Fruit fly (Drosophila melanogaster): ENCODE results near the gene GatC.

dm6 chr2L:13813156-13813555 is 19.7 kb downstream of the GatC start, which contains the start of gene CG16888:
- TF ChIP-seq pan (optimal IDR thresholded peaks at IDR 0.05), result no peak
- no peak for TF ChIP-seq Sp1 (GFP tag; optimal IDR thresholded peaks at IDR 0.05)
- no peak for TF ChIP-seq Abd-B (GFP tag; optimal IDR thresholded peaks at IDR 0.05)
- TF ChIP-seq lola (GFP tag; optimal IDR thresholded peaks at IDR 0.05), result no peak
